Worm (Caenorhabditis elegans) whole organism, midembryonic: ENCODE results near the gene col-148.

Experiments used
- T22C8.4 ChIP-seq: fragments of 200-800 bp; sonication (Bioruptor generic); IDR thresholded peaks from 2 replicates; pipeline ENCODE4 v1.3.6; 2022; ENCODE audit warnings: missing genetic modification characterization, missing compliant biosample characterization
- flt-1 ChIP-seq: fragments of 200-800 bp; sonication (Bioruptor generic); IDR thresholded peaks from 2 replicates; pipeline ENCODE4 v1.3.6; 2022; ENCODE audit warnings: missing genetic modification characterization, missing compliant biosample characterization
- klf-2 ChIP-seq: fragments of 200-800 bp; sonication (Bioruptor generic); conservative IDR thresholded peaks from 2 replicates; pipeline ENCODE4 v1.3.6; 2022; ENCODE audit warnings: missing genetic modification reagents, missing genetic modification characterization, missing compliant biosample characterization
- med-1 ChIP-seq: sonication (generic microtip); optimal IDR thresholded peaks from 2 replicates; lab custom pipeline; 2017; ENCODE audit warnings: missing genetic modification characterization, mild to moderate bottlenecking, missing compliant biosample characterization, antibody characterized with exemption, missing genetic modification reagents; ENCODE audit not compliant: insufficient read depth
- ref-1 ChIP-seq: fragments of 200-800 bp; sonication (Bioruptor generic); conservative IDR thresholded peaks from 2 replicates; pipeline ENCODE4 v1.3.6; 2022; ENCODE audit warnings: missing genetic modification reagents, missing genetic modification characterization, missing compliant biosample characterization
- tab-1 ChIP-seq: fragments of 200-800 bp; sonication (Bioruptor generic); IDR thresholded peaks from 2 replicates; pipeline ENCODE4 v1.3.6; 2022; ENCODE audit warnings: missing genetic modification characterization, missing compliant biosample characterization
- ztf-29 ChIP-seq: fragments of 200-800 bp; sonication (Bioruptor generic); IDR thresholded peaks from 2 replicates; pipeline ENCODE4 v1.3.6; 2022; ENCODE audit warnings: missing genetic modification reagents, missing genetic modification characterization, missing compliant biosample characterization

DNA sequence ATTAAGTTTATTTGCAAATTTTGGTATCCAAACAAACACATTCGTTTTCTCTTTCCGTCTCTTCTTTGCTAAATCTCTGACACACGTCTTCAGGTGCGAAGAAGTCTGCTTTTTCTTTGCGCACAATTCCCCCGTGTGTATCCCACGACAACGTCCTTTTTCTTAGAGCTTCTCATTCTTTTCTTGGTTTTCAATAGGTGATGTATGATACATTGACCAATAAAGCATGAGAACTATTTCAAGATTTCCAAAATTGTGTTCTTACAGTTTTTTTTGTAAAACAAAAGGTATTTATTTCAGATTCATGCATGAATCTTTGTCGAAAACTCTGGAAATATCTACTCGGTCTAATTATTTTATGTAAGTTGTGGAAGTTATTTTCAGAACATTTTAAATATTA, 48.2 kb downstream of the col-148 start, which contains the start of gene B0024.15:
- TF ChIP-seq med-1 (GFP tag; lab: Kevin White, UChicago), result no peak
- TF ChIP-seq flt-1 (GFP tag; lab: Robert Waterston, UW), result no peak
- no peak for TF ChIP-seq T22C8.4 (GFP tag; lab: Robert Waterston, UW)
- TF ChIP-seq ztf-29 (GFP tag; lab: Robert Waterston, UW), result no peak
- TF ChIP-seq tab-1 (GFP tag; lab: Robert Waterston, UW), result no peak
- no peak for TF ChIP-seq ref-1
- TF ChIP-seq klf-2 (GFP tag; lab: Robert Waterston, UW), result no peak
